Fruit fly (Drosophila melanogaster): ENCODE data around the gene CG3198.

dm6 chrX:6654198-6654831 is 19.5 kb downstream of the CG3198 start, which contains the start of the genes CG3226 and Cdc7:
- TF ChIP-seq CTCF (optimal IDR thresholded peaks at IDR 0.05) (peak in 1 of 2 experiments; percentile 39), CG8478 (optimal IDR thresholded peaks at IDR 0.05) (no peak)
